Fruit fly (Drosophila melanogaster) Kc167 (cell line): ENCODE measurements around the gene CG43354.

Experiments
- insv ChIP-seq: fragments of >200 bp; optimal IDR thresholded peaks from 3 replicates; lab custom pipeline; 2018; ENCODE audit warnings: missing external identifiers
- psq ChIP-seq: fragments of >200 bp; optimal IDR thresholded peaks from 2 replicates; lab custom pipeline; 2017; ENCODE audit warnings: missing external identifiers

DNA sequence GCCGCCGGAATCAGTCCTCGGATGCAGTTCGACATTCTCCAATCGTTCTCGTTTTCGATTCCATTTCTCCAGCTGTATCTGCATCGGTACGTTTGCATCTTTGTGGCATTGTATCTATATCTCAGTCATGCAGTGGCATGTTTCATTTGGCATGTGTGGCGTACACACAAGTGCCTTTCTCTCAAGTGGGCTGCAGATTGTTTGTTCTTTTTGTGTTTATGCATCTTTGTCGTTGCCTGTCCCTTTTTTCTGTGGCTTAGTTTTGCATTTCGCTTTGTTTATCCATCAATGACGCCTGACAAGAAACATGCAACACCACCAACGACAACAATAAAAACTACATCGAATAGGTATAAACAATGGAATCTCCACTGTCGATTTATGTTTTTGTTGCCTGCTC lies 27.3 kb upstream of the CG43354 start:
- TF ChIP-seq psq (lab: Kevin White, UChicago) (no peak), insv (no peak)
